Worm (Caenorhabditis elegans) whole organism, early embryonic: ENCODE results near the gene mrps-7.

Source experiments
- ama-1 ChIP-seq: fragments of 150-350 bp; optimal IDR thresholded peaks from 2 replicates; lab custom pipeline; 2014
- ceh-36 ChIP-seq: sonication (generic microtip); optimal IDR thresholded peaks from 2 replicates; lab custom pipeline; 2016; ENCODE audit warnings: missing genetic modification characterization, inconsistent platforms, missing compliant biosample characterization
- flt-1 ChIP-seq: fragments of 200-800 bp; sonication (Bioruptor generic); IDR thresholded peaks from 2 replicates; pipeline ENCODE4 v1.3.6; 2022; ENCODE audit warnings: missing genetic modification characterization, missing compliant biosample characterization
- sea-1 ChIP-seq: fragments of 200-800 bp; sonication (Bioruptor generic); conservative IDR thresholded peaks from 2 replicates; pipeline ENCODE4 v1.3.6; 2022; ENCODE audit warnings: missing genetic modification characterization, missing compliant biosample characterization

DNA sequence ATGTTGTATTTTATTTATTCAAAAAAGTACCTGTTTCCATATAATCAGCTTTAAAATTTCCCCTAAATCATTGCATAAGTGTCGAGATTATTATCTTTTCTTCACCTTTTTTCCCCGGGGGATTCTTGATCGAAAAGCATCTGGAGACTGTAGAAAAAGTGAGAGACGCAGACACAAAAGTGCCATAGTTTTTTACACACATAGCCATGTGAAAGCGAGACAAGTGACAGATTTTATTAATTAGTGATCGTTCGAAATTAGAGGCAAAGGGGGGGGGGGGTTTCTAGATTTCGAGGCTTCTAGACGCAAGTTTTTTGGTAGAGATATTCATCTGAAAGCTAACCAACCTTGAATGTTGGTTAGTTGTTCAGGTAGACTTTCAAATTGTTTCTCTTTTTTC lies 38.3 kb downstream of the mrps-7 start:
- no peak for TF ChIP-seq ceh-36 (tag; lab: Kevin White, UChicago)
- no peak for TF ChIP-seq ama-1
- TF ChIP-seq sea-1 = no peak
- no peak for TF ChIP-seq flt-1
